Worm (Caenorhabditis elegans) whole organism, L4/young adult: ENCODE measurements around the gene Y105C5A.1.

Experiments used
- W03F9.2 ChIP-seq: fragments of 150-350 bp; optimal IDR thresholded peaks from 2 replicates; lab custom pipeline; 2014; ENCODE audit warnings: missing biosample characterization, missing genetic modification characterization
- dao-5 ChIP-seq: sonication (generic microtip); optimal IDR thresholded peaks from 2 replicates; lab custom pipeline; 2016; ENCODE audit warnings: missing genotype, missing genetic modification characterization, moderate library complexity, missing compliant biosample characterization
- him-1 ChIP-seq: sonication (generic microtip); optimal IDR thresholded peaks from 2 replicates; lab custom pipeline; 2016; ENCODE audit warnings: missing genotype, missing genetic modification reagents, missing genetic modification characterization, missing compliant biosample characterization

ce11 chrIV:15583620-15584019 is 19.4 kb upstream of the Y105C5A.1 start, which contains the start of gene Y105C5A.508:
- TF ChIP-seq him-1 (tag; lab: Kevin White, UChicago) (no peak), dao-5 (no peak), W03F9.2 (no peak)
